Fruit fly (Drosophila melanogaster) whole organism, wandering third instar larva: ENCODE data around the gene eEF1alpha2.

Experiments
- Abd-B ChIP-seq: fragments of >200 bp; optimal IDR thresholded peaks from 2 replicates; lab custom pipeline; 2017; ENCODE audit warnings: missing biosample characterization, missing genetic modification characterization
- Dfd ChIP-seq: fragments of >200 bp; optimal IDR thresholded peaks from 2 replicates; lab custom pipeline; 2017; ENCODE audit warnings: missing biosample characterization, missing genetic modification characterization
- Dif ChIP-seq: fragments of 200-275, 200-300 bp; sonication (Bioruptor generic); optimal IDR thresholded peaks from 2 replicates; lab custom pipeline; 2018; ENCODE audit warnings: missing biosample characterization, missing genetic modification characterization; ENCODE audit not compliant: partially characterized antibody
- GATAd ChIP-seq: sonication (Bioruptor generic); optimal IDR thresholded peaks from 2 replicates; lab custom pipeline; 2016; ENCODE audit warnings: missing biosample characterization, missing genetic modification characterization
- HLH106 ChIP-seq: fragments of 200-800 bp; optimal IDR thresholded peaks from 3 replicates; lab custom pipeline; 2019; ENCODE audit warnings: missing biosample characterization, mild to moderate bottlenecking, missing genetic modification characterization, moderate library complexity
- Hnf4 ChIP-seq: fragments of 200-800 bp; sonication (Bioruptor generic); optimal IDR thresholded peaks from 2 replicates; lab custom pipeline; 2016; ENCODE audit warnings: missing biosample characterization, mild to moderate bottlenecking, missing genetic modification characterization
- Hr78 ChIP-seq: fragments of >200 bp; optimal IDR thresholded peaks from 2 replicates; lab custom pipeline; 2017; ENCODE audit warnings: missing biosample characterization, missing genetic modification characterization
- Hr83 ChIP-seq: fragments of 200-300 bp; sonication (Bioruptor generic); optimal IDR thresholded peaks from 2 replicates; lab custom pipeline; 2016; ENCODE audit warnings: missing biosample characterization, mild to moderate bottlenecking, missing genetic modification characterization, moderate library complexity; ENCODE audit not compliant: poor library complexity, severe bottlenecking
- Jra ChIP-seq: sonication (Bioruptor generic); optimal IDR thresholded peaks from 2 replicates; lab custom pipeline; 2016; ENCODE audit warnings: missing biosample characterization, missing genetic modification characterization
- Myc ChIP-seq: fragments of >200 bp; optimal IDR thresholded peaks from 2 replicates; lab custom pipeline; 2017
- N ChIP-seq: fragments of >200 bp; optimal IDR thresholded peaks from 2 replicates; lab custom pipeline; 2018; ENCODE audit warnings: missing biosample characterization, missing external identifiers, missing genetic modification characterization
- Rel ChIP-seq, 2 experiments: fragments of 200-800 bp; sonication (Bioruptor generic) in 1 of 2; optimal IDR thresholded peaks; 2 replicates in 1 of 2; 3 replicates in 1 of 2; lab custom pipeline; 2016 to 2019; ENCODE audit warnings: mild to moderate bottlenecking in 2 of 2, missing biosample characterization in 2 of 2, missing genetic modification characterization in 2 of 2, moderate library complexity in 1 of 2
- Sp1 ChIP-seq: fragments of 200-800 bp; sonication (Bioruptor generic); optimal IDR thresholded peaks from 3 replicates; lab custom pipeline; 2019; ENCODE audit warnings: missing biosample characterization, mild to moderate bottlenecking, missing genetic modification characterization, moderate library complexity
- Vsx2 ChIP-seq: fragments of 200-300, 225-300 bp; sonication (Bioruptor generic); optimal IDR thresholded peaks from 2 replicates; lab custom pipeline; 2018; ENCODE audit warnings: missing biosample characterization, missing genetic modification characterization; ENCODE audit not compliant: partially characterized antibody
- br ChIP-seq: fragments of 200-800 bp; sonication (Bioruptor generic); optimal IDR thresholded peaks from 2 replicates; lab custom pipeline; 2016; ENCODE audit warnings: missing biosample characterization, missing genetic modification characterization
- brk ChIP-seq: fragments of 200-800 bp; sonication (Bioruptor generic); optimal IDR thresholded peaks from 2 replicates; lab custom pipeline; 2016; ENCODE audit warnings: missing biosample characterization, mild to moderate bottlenecking, missing genetic modification characterization
- dl ChIP-seq, 2 experiments: fragments of 175-275, 200-275 bp in 1 of 2; fragments of 200-275 bp in 1 of 2; sonication (Bioruptor generic); optimal IDR thresholded peaks; lab custom pipeline; 2018; ENCODE audit warnings: mild to moderate bottlenecking in 2 of 2, missing biosample characterization in 2 of 2, missing genetic modification characterization in 2 of 2, moderate library complexity in 2 of 2; ENCODE audit not compliant: partially characterized antibody in 2 of 2, insufficient read depth in 1 of 2
- dmrt93B ChIP-seq: fragments of 200-800 bp; sonication (Bioruptor generic); optimal IDR thresholded peaks from 2 replicates; lab custom pipeline; 2018; ENCODE audit warnings: missing biosample characterization, mild to moderate bottlenecking, missing genetic modification characterization
- dsf ChIP-seq: sonication (Bioruptor generic); optimal IDR thresholded peaks from 2 replicates; lab custom pipeline; 2016; ENCODE audit warnings: missing biosample characterization, missing genetic modification characterization, borderline replicate concordance
- ey ChIP-seq: fragments of 200-800 bp; sonication (Bioruptor generic); optimal IDR thresholded peaks from 2 replicates; lab custom pipeline; 2016; ENCODE audit warnings: missing biosample characterization, missing genetic modification characterization
- foxo ChIP-seq, 2 experiments: fragments of 200-800 bp; sonication (Bioruptor generic); optimal IDR thresholded peaks; 2 replicates in 1 of 2; 3 replicates in 1 of 2; lab custom pipeline; 2016 to 2017; ENCODE audit warnings: missing biosample characterization in 2 of 2, missing genetic modification characterization in 2 of 2
- fru ChIP-seq: fragments of 200-800 bp; sonication (Bioruptor generic); optimal IDR thresholded peaks from 3 replicates; lab custom pipeline; 2016; ENCODE audit warnings: missing biosample characterization, mild to moderate bottlenecking, missing genetic modification characterization
- h ChIP-seq: fragments of 200-800 bp; sonication (Bioruptor generic); optimal IDR thresholded peaks from 3 replicates; lab custom pipeline; 2016; ENCODE audit warnings: missing biosample characterization, mild to moderate bottlenecking, missing genetic modification characterization
- jim ChIP-seq: fragments of 175-275, 200-325 bp; sonication (Bioruptor generic); optimal IDR thresholded peaks from 2 replicates; lab custom pipeline; 2016; ENCODE audit warnings: missing biosample characterization, mild to moderate bottlenecking, missing genetic modification characterization
- lola ChIP-seq: fragments of >200 bp; optimal IDR thresholded peaks from 2 replicates; lab custom pipeline; 2017; ENCODE audit warnings: missing biosample characterization, missing genetic modification characterization
- pan ChIP-seq: fragments of >200 bp; optimal IDR thresholded peaks from 2 replicates; lab custom pipeline; 2017
- psq ChIP-seq: fragments of 200-800 bp; sonication (Bioruptor generic); optimal IDR thresholded peaks from 3 replicates; lab custom pipeline; 2017; ENCODE audit warnings: missing biosample characterization, mild to moderate bottlenecking, missing genetic modification characterization, moderate library complexity
- rgr ChIP-seq: fragments of 200-800 bp; sonication (Bioruptor generic); optimal IDR thresholded peaks from 3 replicates; lab custom pipeline; 2016; ENCODE audit warnings: missing biosample characterization, mild to moderate bottlenecking, missing genetic modification characterization
- sage ChIP-seq: fragments of 200-800 bp; sonication (Bioruptor generic); optimal IDR thresholded peaks from 2 replicates; lab custom pipeline; 2016; ENCODE audit warnings: missing biosample characterization, mild to moderate bottlenecking, missing genetic modification characterization
- tai ChIP-seq: sonication (Bioruptor generic); optimal IDR thresholded peaks from 2 replicates; lab custom pipeline; 2016; ENCODE audit warnings: missing biosample characterization, missing genetic modification characterization
- usp ChIP-seq: fragments of >200 bp; optimal IDR thresholded peaks from 2 replicates; lab custom pipeline; 2017; ENCODE audit warnings: missing biosample characterization, missing genetic modification characterization

The eEF1alpha2 gene

DNA sequence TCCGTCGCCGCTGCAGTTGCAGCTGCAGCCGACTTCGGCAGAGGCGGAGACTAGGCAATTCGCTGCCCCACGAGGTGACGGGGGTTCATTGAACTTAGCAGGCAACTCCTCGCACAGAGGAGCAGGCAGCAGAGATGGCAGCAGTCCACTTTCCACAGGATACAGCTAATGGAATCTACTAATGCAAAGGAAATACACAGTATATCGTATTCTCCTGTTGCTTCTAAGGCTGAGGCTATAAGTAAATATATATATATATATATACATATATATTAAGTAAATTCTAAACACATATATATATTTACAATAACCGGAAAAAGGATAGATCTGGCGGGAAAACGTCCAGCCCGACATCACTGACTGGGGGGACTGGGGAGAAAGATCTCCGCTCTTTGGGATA is 34.9 kb upstream of the eEF1alpha2 start:
- TF ChIP-seq dsf (GFP tag; lab: Kevin White, UChicago) (no peak), lola (no peak), Jra (GFP tag; lab: Kevin White, UChicago) (no peak), Vsx2 (GFP tag; lab: Kevin White, UChicago) (no peak), h (no peak), Abd-B (GFP tag; lab: Kevin White, UChicago) (no peak), HLH106 (tag; lab: Kevin White, UChicago) (no peak), Rel (GFP tag; optimal IDR thresholded peaks at IDR 0.05; lab: Kevin White, UChicago) (no peak), Rel (tag; optimal IDR thresholded peaks at IDR 0.05; lab: Kevin White, UChicago) (no peak), Hnf4 (no peak), rgr (GFP tag; lab: Kevin White, UChicago) (no peak), Dfd (GFP tag; lab: Kevin White, UChicago) (no peak), jim (no peak), psq (GFP tag; lab: Kevin White, UChicago) (no peak), N (GFP tag; lab: Kevin White, UChicago) (no peak), dmrt93B (no peak), Myc (no peak), pan (lab: Kevin White, UChicago) (no peak), tai (GFP tag; lab: Kevin White, UChicago) (no peak), ey (GFP tag; lab: Kevin White, UChicago) (no peak)

DNA sequence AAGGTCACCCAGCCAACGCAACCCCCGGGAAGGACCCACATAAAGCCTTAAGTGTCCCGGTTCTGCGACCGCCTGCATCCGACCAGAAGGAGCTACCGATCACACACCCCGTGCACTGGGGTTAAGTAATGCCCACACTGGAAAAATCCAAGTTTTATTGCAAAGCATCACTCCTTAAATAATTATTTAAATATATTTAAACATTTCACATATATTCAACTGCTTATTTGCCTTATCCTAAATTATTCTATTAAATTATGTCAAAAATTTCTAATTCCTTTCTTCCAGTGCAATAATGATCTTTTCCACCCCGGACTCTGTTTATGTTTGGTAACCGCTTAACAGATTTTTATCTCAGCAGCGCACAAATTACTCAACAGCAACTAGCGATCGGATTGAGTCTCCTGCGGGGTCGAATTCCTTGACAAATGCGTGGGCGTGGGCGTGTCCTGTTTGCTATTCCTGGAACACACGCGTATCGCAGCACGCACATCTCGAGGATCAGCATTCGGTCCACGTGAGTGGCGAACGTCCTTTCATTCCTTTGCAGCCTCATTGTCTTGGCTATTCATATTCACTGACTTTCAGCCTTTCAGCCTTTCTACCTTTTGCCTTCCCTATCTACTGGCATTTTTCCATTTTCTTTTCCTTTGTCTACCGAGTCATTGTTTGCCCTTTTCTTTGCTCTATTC is 33.6 kb upstream of the eEF1alpha2 start:
- TF ChIP-seq dl (GFP tag; optimal IDR thresholded peaks at IDR 0.05; lab: Kevin White, UChicago; ENCODE audit: insufficient read depth in 1 of 2, partially characterized antibody in 2 of 2): no peak
- no peak for TF ChIP-seq Rel (GFP tag; optimal IDR thresholded peaks at IDR 0.05; lab: Kevin White, UChicago)
- no peak for TF ChIP-seq Rel (tag; optimal IDR thresholded peaks at IDR 0.05; lab: Kevin White, UChicago)
- TF ChIP-seq lola: no peak
- TF ChIP-seq Sp1: no peak
- TF ChIP-seq Hr83 (GFP tag; lab: Kevin White, UChicago): no peak
- no peak for TF ChIP-seq N (GFP tag; lab: Kevin White, UChicago)

DNA sequence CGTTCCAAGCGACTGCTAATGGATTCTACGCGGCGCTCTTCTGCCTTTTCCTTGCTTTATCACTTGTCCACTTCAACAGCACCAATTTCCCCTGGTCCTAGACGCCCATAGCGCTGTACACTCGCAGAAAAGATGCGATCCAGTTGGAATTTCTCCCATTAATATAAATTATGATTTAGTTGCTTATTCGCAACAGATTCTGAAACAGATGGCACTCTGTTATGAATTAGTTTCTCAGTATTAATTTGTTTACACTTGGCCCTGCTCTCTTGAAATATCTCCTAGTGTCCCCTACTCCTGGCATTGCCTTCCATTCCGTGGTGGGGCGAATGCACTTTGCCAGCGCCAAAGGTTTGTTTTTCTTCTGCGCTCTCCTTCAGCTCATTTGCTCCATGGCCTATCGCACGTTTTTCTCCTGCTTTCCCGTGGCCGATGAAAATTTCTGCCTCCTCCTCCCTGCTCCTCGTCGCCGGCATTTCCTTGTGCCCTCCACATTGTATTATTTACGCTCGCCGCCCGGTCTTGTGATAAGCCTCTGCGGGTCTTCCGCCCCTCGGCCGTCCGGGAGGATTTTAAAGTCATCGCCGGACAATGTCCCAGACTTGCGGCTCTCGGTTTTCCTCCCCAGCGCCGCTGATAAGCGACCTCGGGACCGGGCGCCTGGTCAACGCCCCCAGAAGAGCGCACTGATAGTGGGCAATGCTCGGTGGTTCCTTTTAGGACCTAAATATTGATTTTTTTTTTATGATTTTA is 31.9 kb upstream of the eEF1alpha2 start:
- TF ChIP-seq brk (GFP tag; lab: Kevin White, UChicago): no peak
- TF ChIP-seq tai (GFP tag; lab: Kevin White, UChicago): no peak
- no peak for TF ChIP-seq fru
- TF ChIP-seq Hr78 (GFP tag; lab: Kevin White, UChicago): no peak
- no peak for TF ChIP-seq rgr (GFP tag; lab: Kevin White, UChicago)
- no peak for TF ChIP-seq GATAd (GFP tag; lab: Kevin White, UChicago)
- TF ChIP-seq Myc: no peak
- TF ChIP-seq Dfd (GFP tag; lab: Kevin White, UChicago): no peak
- TF ChIP-seq foxo (GFP tag; optimal IDR thresholded peaks at IDR 0.05; lab: Kevin White, UChicago): no peak
- TF ChIP-seq Abd-B (GFP tag; lab: Kevin White, UChicago): no peak

DNA sequence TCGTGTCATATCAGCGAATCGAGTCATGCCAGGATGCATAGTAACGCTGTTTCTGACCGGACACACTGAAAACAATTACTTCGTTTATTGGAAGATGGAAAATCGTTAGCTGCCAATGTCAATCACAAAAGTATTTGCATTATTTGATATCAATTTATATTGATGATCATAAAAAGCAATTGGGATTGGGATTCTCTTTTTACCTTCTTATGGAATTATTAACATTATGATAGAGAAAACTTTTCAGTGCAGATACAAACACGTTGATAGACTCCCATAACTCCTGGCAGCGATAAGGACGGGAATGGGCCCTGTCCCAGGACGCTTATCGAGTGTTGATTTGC is 31.4 kb upstream of the eEF1alpha2 start:
- TF ChIP-seq Dif (GFP tag; lab: Kevin White, UChicago) (no peak), Hr78 (GFP tag; lab: Kevin White, UChicago) (no peak), h (no peak), sage (GFP tag; lab: Kevin White, UChicago) (no peak), Sp1 (no peak), foxo (GFP tag; optimal IDR thresholded peaks at IDR 0.05; lab: Kevin White, UChicago) (no peak), Hnf4 (no peak), usp (GFP tag; lab: Kevin White, UChicago) (no peak), HLH106 (tag; lab: Kevin White, UChicago) (no peak), lola (no peak), jim (no peak), dl (GFP tag; optimal IDR thresholded peaks at IDR 0.05; lab: Kevin White, UChicago; ENCODE audit: insufficient read depth in 1 of 2, partially characterized antibody in 2 of 2) (no peak), Dfd (GFP tag; lab: Kevin White, UChicago) (no peak), Jra (GFP tag; lab: Kevin White, UChicago) (no peak), br (GFP tag; lab: Kevin White, UChicago) (no peak), GATAd (GFP tag; lab: Kevin White, UChicago) (no peak)
